Fruit fly (Drosophila melanogaster) whole organism, embryonic: ENCODE results near the gene Eip63F-1.

Experiments used
- Antp ChIP-seq: fragments of 200-800 bp; sonication (Bioruptor generic); optimal IDR thresholded peaks from 3 replicates; lab custom pipeline; 2016; ENCODE audit warnings: missing biosample characterization, missing genetic modification characterization
- Atf3 ChIP-seq: fragments of 200-800 bp; sonication (Bioruptor generic); optimal IDR thresholded peaks from 3 replicates; lab custom pipeline; 2016; ENCODE audit warnings: missing biosample characterization, missing genetic modification characterization
- Atf6 ChIP-seq: fragments of 200-800 bp; sonication (Bioruptor generic); IDR thresholded peaks from 2 replicates; pipeline ENCODE4 v1.3.6; 2022; ENCODE audit warnings: missing biosample characterization, missing genetic modification characterization
- BEAF-32 ChIP-seq: fragments of 200-800 bp; sonication (Bioruptor generic); optimal IDR thresholded peaks from 3 replicates; lab custom pipeline; 2017; ENCODE audit warnings: missing biosample characterization, missing genetic modification characterization, mild to moderate bottlenecking, moderate library complexity, missing genetic modification reagents
- CG11093 ChIP-seq: fragments of 200-800 bp; sonication (Bioruptor generic); IDR thresholded peaks from 3 replicates; pipeline ENCODE4 v1.3.6; 2022; ENCODE audit warnings: missing biosample characterization, missing genetic modification characterization
- CG11504 ChIP-seq: fragments of 200-800 bp; sonication (Bioruptor generic); optimal IDR thresholded peaks from 3 replicates; lab custom pipeline; 2019; ENCODE audit warnings: missing biosample characterization, mild to moderate bottlenecking, missing genetic modification characterization, moderate library complexity
- CG11560 ChIP-seq: fragments of 200-800 bp; sonication (Bioruptor generic); IDR thresholded peaks from 3 replicates; pipeline ENCODE4 v1.3.6; 2022; ENCODE audit warnings: missing biosample characterization, missing genetic modification characterization
- CG11723 ChIP-seq: fragments of 200-800 bp; sonication (Bioruptor generic); optimal IDR thresholded peaks from 2 replicates; lab custom pipeline; 2017; ENCODE audit warnings: missing biosample characterization, mild to moderate bottlenecking, missing genetic modification characterization
- CG12155 ChIP-seq: fragments of 200-800 bp; sonication (Bioruptor generic); optimal IDR thresholded peaks from 3 replicates; lab custom pipeline; 2016; ENCODE audit warnings: missing biosample characterization, missing genetic modification characterization
- CG1233 ChIP-seq: fragments of 200-800 bp; sonication (Bioruptor generic); optimal IDR thresholded peaks from 4 replicates; lab custom pipeline; 2018; ENCODE audit warnings: missing biosample characterization, mild to moderate bottlenecking, missing genetic modification characterization
- CG13287 ChIP-seq: fragments of 200-800 bp; sonication (Bioruptor generic); IDR thresholded peaks from 2 replicates; pipeline ENCODE4 v1.3.6; 2022; ENCODE audit warnings: missing biosample characterization, missing genetic modification characterization; ENCODE audit not compliant: partially characterized antibody
- CG14667 ChIP-seq: fragments of 200-800 bp; sonication (Bioruptor generic); IDR thresholded peaks from 2 replicates; pipeline ENCODE4 v1.3.6; 2022; ENCODE audit warnings: missing biosample characterization, missing genetic modification characterization
- CG15073 ChIP-seq: fragments of 200-800 bp; sonication (Bioruptor generic); optimal IDR thresholded peaks from 2 replicates; lab custom pipeline; 2016; ENCODE audit warnings: missing biosample characterization, missing genetic modification characterization
- CG1647 ChIP-seq: fragments of 200-800 bp; sonication (Bioruptor generic); optimal IDR thresholded peaks from 3 replicates; lab custom pipeline; 2016; ENCODE audit warnings: missing biosample characterization, missing genetic modification characterization
- CG17186 ChIP-seq: fragments of 200-800 bp; sonication (Bioruptor generic); optimal IDR thresholded peaks from 3 replicates; lab custom pipeline; 2017; ENCODE audit warnings: missing biosample characterization, missing genetic modification reagents, missing genetic modification characterization
- CG18619 ChIP-seq: fragments of 200-800 bp; sonication (Bioruptor generic); optimal IDR thresholded peaks from 3 replicates; lab custom pipeline; 2017; ENCODE audit warnings: missing biosample characterization, mild to moderate bottlenecking, missing genetic modification characterization
- CG32532 ChIP-seq: fragments of 200-800 bp; sonication (Bioruptor generic); IDR thresholded peaks from 2 replicates; pipeline ENCODE4 v1.3.6; 2022; ENCODE audit warnings: missing biosample characterization, missing genetic modification characterization
- CG32767 ChIP-seq: fragments of 200-800 bp; sonication (Bioruptor generic); IDR thresholded peaks from 2 replicates; pipeline ENCODE4 v1.3.6; 2022; ENCODE audit warnings: missing biosample characterization, missing genetic modification characterization
- CG34376 ChIP-seq: fragments of 200-800 bp; sonication (Bioruptor generic); optimal IDR thresholded peaks from 2 replicates; lab custom pipeline; 2018; ENCODE audit warnings: missing biosample characterization, mild to moderate bottlenecking, missing genetic modification characterization
- CG3847 ChIP-seq: fragments of 200-800 bp; sonication (Bioruptor generic); IDR thresholded peaks from 2 replicates; pipeline ENCODE4 v1.3.6; 2022; ENCODE audit warnings: missing biosample characterization, missing genetic modification characterization
- CG4617 ChIP-seq: fragments of 200-800 bp; sonication (Bioruptor generic); optimal IDR thresholded peaks from 3 replicates; lab custom pipeline; 2016; ENCODE audit warnings: missing biosample characterization, missing genetic modification characterization, borderline replicate concordance
- CG7928 ChIP-seq: fragments of 200-800 bp; sonication (Bioruptor generic); optimal IDR thresholded peaks from 2 replicates; lab custom pipeline; 2017; ENCODE audit warnings: missing biosample characterization, mild to moderate bottlenecking, missing genetic modification characterization
- CG8765 ChIP-seq: fragments of 200-800 bp; sonication (Bioruptor generic); IDR thresholded peaks from 2 replicates; pipeline ENCODE4 v1.3.6; 2022; ENCODE audit warnings: missing biosample characterization, missing genetic modification characterization
- CG9932 ChIP-seq: fragments of 200-800 bp; sonication (Bioruptor generic); IDR thresholded peaks from 2 replicates; pipeline ENCODE4 v1.3.6; 2022; ENCODE audit warnings: missing biosample characterization, missing genetic modification characterization
- Dip3 ChIP-seq: fragments of 200-800 bp; sonication (Bioruptor generic); optimal IDR thresholded peaks from 3 replicates; lab custom pipeline; 2016; ENCODE audit warnings: missing biosample characterization, missing genetic modification characterization
- Doc2 ChIP-seq: fragments of 200-800 bp; sonication (Bioruptor generic); IDR thresholded peaks from 2 replicates; pipeline ENCODE4 v1.3.6; 2022; ENCODE audit warnings: missing biosample characterization, missing genetic modification characterization
- Doc3 ChIP-seq: fragments of 200-800 bp; sonication (Bioruptor generic); IDR thresholded peaks from 3 replicates; pipeline ENCODE4 v1.3.6; 2022; ENCODE audit warnings: missing biosample characterization, missing genetic modification characterization; ENCODE audit not compliant: partially characterized antibody
- Dp ChIP-seq: fragments of 200-800 bp; sonication (Bioruptor generic); optimal IDR thresholded peaks from 2 replicates; lab custom pipeline; 2018; ENCODE audit warnings: missing biosample characterization, mild to moderate bottlenecking, missing genetic modification characterization, moderate library complexity
- ERR ChIP-seq: fragments of 200-800 bp; sonication (Bioruptor generic); optimal IDR thresholded peaks from 2 replicates; lab custom pipeline; 2016; ENCODE audit warnings: missing biosample characterization, missing genetic modification characterization
- Eip74EF ChIP-seq, 2 experiments: fragments of 200-800 bp in 1 of 2; fragments of >200 bp in 1 of 2; sonication (Bioruptor generic) in 1 of 2; optimal IDR thresholded peaks; 2 replicates each; lab custom pipeline; 2017 to 2019; ENCODE audit warnings: missing biosample characterization in 2 of 2, missing genetic modification characterization in 2 of 2, mild to moderate bottlenecking in 1 of 2, moderate library complexity in 1 of 2
- Ets97D ChIP-seq: fragments of 200-800 bp; sonication (Bioruptor generic); optimal IDR thresholded peaks from 3 replicates; lab custom pipeline; 2016; ENCODE audit warnings: missing biosample characterization, missing genetic modification characterization
- GATAe ChIP-seq: fragments of 200-800 bp; sonication (Bioruptor generic); conservative IDR thresholded peaks from 2 replicates; pipeline ENCODE4 v1.3.6; 2022; ENCODE audit warnings: missing biosample characterization, missing genetic modification characterization
- HmgD ChIP-seq: fragments of 200-800 bp; sonication (Bioruptor generic); optimal IDR thresholded peaks from 3 replicates; lab custom pipeline; 2016; ENCODE audit warnings: missing biosample characterization, missing genetic modification characterization
- Oaz ChIP-seq: fragments of 200-800 bp; sonication (Bioruptor generic); IDR thresholded peaks from 2 replicates; pipeline ENCODE4 v1.3.6; 2022; ENCODE audit warnings: missing biosample characterization, missing genetic modification characterization
- ap ChIP-seq: fragments of 200-800 bp; sonication (Bioruptor generic); IDR thresholded peaks from 2 replicates; pipeline ENCODE4 v1.3.6; 2022; ENCODE audit warnings: missing biosample characterization, missing genetic modification characterization
- ase ChIP-seq: fragments of 200-800 bp; sonication (Bioruptor generic); IDR thresholded peaks from 3 replicates; pipeline ENCODE4 v1.3.6; 2022; ENCODE audit warnings: missing biosample characterization, missing genetic modification characterization
- bbx ChIP-seq: fragments of 200-800 bp; sonication (Bioruptor generic); IDR thresholded peaks from 2 replicates; pipeline ENCODE4 v1.3.6; 2022; ENCODE audit warnings: missing biosample characterization, missing genetic modification characterization; ENCODE audit not compliant: partially characterized antibody
- btn ChIP-seq: fragments of 200-800 bp; sonication (Bioruptor generic); optimal IDR thresholded peaks from 2 replicates; lab custom pipeline; 2016; ENCODE audit warnings: missing biosample characterization, missing genetic modification characterization
- cad ChIP-seq: fragments of >200 bp; optimal IDR thresholded peaks from 2 replicates; lab custom pipeline; 2017; ENCODE audit warnings: missing biosample characterization, missing genetic modification characterization
- chm ChIP-seq: fragments of 200-800 bp; sonication (Bioruptor generic); IDR thresholded peaks from 2 replicates; pipeline ENCODE4 v1.3.6; 2022; ENCODE audit warnings: missing biosample characterization, missing genetic modification characterization
- gro ChIP-seq: fragments of 200-800 bp; sonication (Bioruptor generic); optimal IDR thresholded peaks from 2 replicates; lab custom pipeline; 2016; ENCODE audit warnings: missing biosample characterization, missing genetic modification characterization
- hkb ChIP-seq, 2 experiments: fragments of 200-800 bp in 1 of 2; fragments of >200 bp in 1 of 2; sonication (Bioruptor generic) in 1 of 2; IDR thresholded peaks in 1 of 2; optimal IDR thresholded peaks in 1 of 2; 2 replicates each; pipeline versions ENCODE4 v1.3.6 to Lab custom; 2017 to 2022; ENCODE audit warnings: missing biosample characterization in 1 of 2, missing genetic modification characterization in 1 of 2
- jumu ChIP-seq: fragments of 200-800 bp; sonication (Bioruptor generic); optimal IDR thresholded peaks from 3 replicates; lab custom pipeline; 2016; ENCODE audit warnings: missing biosample characterization, missing genetic modification characterization
- lilli ChIP-seq: fragments of 200-800 bp; sonication (Bioruptor generic); optimal IDR thresholded peaks from 3 replicates; lab custom pipeline; 2016; ENCODE audit warnings: missing biosample characterization, missing genetic modification characterization
- nerfin-1 ChIP-seq: fragments of 200-800 bp; sonication (Bioruptor generic); optimal IDR thresholded peaks from 3 replicates; lab custom pipeline; 2019; ENCODE audit warnings: missing biosample characterization, mild to moderate bottlenecking, missing genetic modification characterization, moderate library complexity
- pb ChIP-seq: fragments of 200-800 bp; sonication (Bioruptor generic); optimal IDR thresholded peaks from 3 replicates; lab custom pipeline; 2016; ENCODE audit warnings: missing biosample characterization, missing genetic modification characterization
- shn ChIP-seq: fragments of 200-800 bp; sonication (Bioruptor generic); optimal IDR thresholded peaks from 3 replicates; lab custom pipeline; 2016; ENCODE audit warnings: missing biosample characterization, missing genetic modification characterization
- sr ChIP-seq: fragments of 200-800 bp; sonication (Bioruptor generic); IDR thresholded peaks from 3 replicates; pipeline ENCODE4 v1.3.6; 2022; ENCODE audit warnings: missing biosample characterization, missing genetic modification characterization
- tap ChIP-seq: fragments of 200-800 bp; optimal IDR thresholded peaks from 3 replicates; lab custom pipeline; 2019; ENCODE audit warnings: missing biosample characterization, mild to moderate bottlenecking, missing genetic modification characterization, moderate library complexity
- toy ChIP-seq: fragments of 200-800 bp; sonication (Bioruptor generic); IDR thresholded peaks from 2 replicates; pipeline ENCODE4 v1.3.6; 2022; ENCODE audit warnings: missing biosample characterization, missing genetic modification characterization
- wdn ChIP-seq: fragments of 200-800 bp; sonication (Bioruptor generic); IDR thresholded peaks from 2 replicates; pipeline ENCODE4 v1.3.6; 2022; ENCODE audit warnings: missing biosample characterization, missing genetic modification characterization

Eip63F-1 gene

dm6 chr3L:3952468-3952867, 17.1 kb upstream of the Eip63F-1 start, which contains the start of gene CG14984 (continued):
- TF ChIP-seq CG11093 (GFP tag; lab: Robert Waterston, UW): no peak
- TF ChIP-seq CG18619 (GFP tag; lab: Kevin White, UChicago): no peak
- TF ChIP-seq CG1233: peak; percentile 18
- peak; percentile 26 for TF ChIP-seq CG1647 (GFP tag; lab: Kevin White, UChicago)
- no peak for TF ChIP-seq Dp
- TF ChIP-seq BEAF-32 (GFP tag; lab: Kevin White, UChicago): no peak
- TF ChIP-seq Ets97D (GFP tag; lab: Kevin White, UChicago): no peak
- no peak for TF ChIP-seq CG13287
- TF ChIP-seq CG32532 (GFP tag; lab: Robert Waterston, UW): peak; percentile 76
- TF ChIP-seq Oaz (GFP tag; lab: Robert Waterston, UW): no peak
- TF ChIP-seq cad (GFP tag; lab: Kevin White, UChicago): no peak
- peak; percentile 74 for TF ChIP-seq gro (GFP tag; lab: Kevin White, UChicago)
- TF ChIP-seq Dip3: peak; percentile 26
- no peak for TF ChIP-seq nerfin-1 (tag; lab: Kevin White, UChicago)
- TF ChIP-seq CG7928 (GFP tag; lab: Kevin White, UChicago): peak; percentile 5
- TF ChIP-seq Atf3: no peak
- no peak for TF ChIP-seq Doc2 (GFP tag; lab: Robert Waterston, UW)
- TF ChIP-seq CG11723: no peak
- no peak for TF ChIP-seq ap (GFP tag; lab: Robert Waterston, UW)
- TF ChIP-seq HmgD (GFP tag; lab: Kevin White, UChicago): no peak
- no peak for TF ChIP-seq hkb (optimal IDR thresholded peaks at IDR 0.05; lab: Kevin White, UChicago)
- TF ChIP-seq hkb (GFP tag; IDR thresholded peaks at IDR 0.05; lab: Robert Waterston, UW): peak; percentile 30; the same call in 1 of the 2 replicates
- TF ChIP-seq CG9932 (GFP tag; lab: Robert Waterston, UW): peak; percentile 69
- no peak for TF ChIP-seq Eip74EF (GFP tag; optimal IDR thresholded peaks at IDR 0.05; lab: Kevin White, UChicago)
- no peak for TF ChIP-seq sr
- peak; percentile 56; the same call in 1 of the 2 replicates for TF ChIP-seq wdn (GFP tag; lab: Robert Waterston, UW)
- TF ChIP-seq chm (GFP tag; lab: Robert Waterston, UW): no peak
- peak; percentile 60 for TF ChIP-seq Atf6
- peak; percentile 57 for TF ChIP-seq CG11504 (tag; lab: Kevin White, UChicago)
- TF ChIP-seq CG4617: no peak
- 0 out of 2 replicates have a peak, but pooled peaks have one; percentile 16 for TF ChIP-seq CG8765
- TF ChIP-seq tap (tag; lab: Kevin White, UChicago): no peak
- no peak; the same call in 2 of the 3 replicates for TF ChIP-seq ase (GFP tag; lab: Robert Waterston, UW)
- TF ChIP-seq GATAe (GFP tag; lab: Robert Waterston, UW): no peak
- TF ChIP-seq shn (GFP tag; lab: Kevin White, UChicago): peak; percentile 16
- TF ChIP-seq Doc3 (GFP tag; lab: Robert Waterston, UW): no peak
- no peak for TF ChIP-seq CG15073 (GFP tag; lab: Kevin White, UChicago)
- peak; percentile 25 for TF ChIP-seq CG12155 (GFP tag; lab: Kevin White, UChicago)
- TF ChIP-seq CG11560 (tag; lab: Robert Waterston, UW): peak; percentile 50; the same call in 1 of the 3 replicates
- TF ChIP-seq CG32767 (GFP tag; lab: Robert Waterston, UW): no peak
- TF ChIP-seq CG3847 (GFP tag; lab: Robert Waterston, UW): peak; percentile 45; the same call in 1 of the 2 replicates
- peak; percentile 57 for TF ChIP-seq lilli (GFP tag; lab: Kevin White, UChicago)
- TF ChIP-seq btn (GFP tag; lab: Kevin White, UChicago): no peak
- TF ChIP-seq jumu (GFP tag; lab: Kevin White, UChicago): no peak
- peak; percentile 1 for TF ChIP-seq ERR (GFP tag; lab: Kevin White, UChicago)
- peak; percentile 35; the same call in 1 of the 2 replicates for TF ChIP-seq CG14667
- TF ChIP-seq pb: no peak
- TF ChIP-seq CG17186 (GFP tag; lab: Kevin White, UChicago): no peak
- peak; percentile 5 for TF ChIP-seq CG34376
- 0 out of 2 replicates have a peak, but pooled peaks have one; percentile 55 for TF ChIP-seq toy (GFP tag; lab: Robert Waterston, UW)
- TF ChIP-seq bbx (GFP tag; lab: Robert Waterston, UW): no peak
- TF ChIP-seq Antp (GFP tag; lab: Kevin White, UChicago): peak; percentile 0
